Worm (Caenorhabditis elegans) whole organism, L3 larva: ENCODE results near the gene nyn-1.

Experiments
- R02D3.7 ChIP-seq: fragments of 150-350 bp; optimal IDR thresholded peaks from 2 replicates; lab custom pipeline; 2014; ENCODE audit warnings: missing biosample characterization, missing genetic modification characterization
- ZK546.5 ChIP-seq: sonication (generic microtip); optimal IDR thresholded peaks from 2 replicates; lab custom pipeline; 2017; ENCODE audit warnings: missing biosample characterization, missing genetic modification characterization
- aly-2 ChIP-seq: fragments of 150-350 bp; optimal IDR thresholded peaks from 2 replicates; lab custom pipeline; 2014; ENCODE audit warnings: missing biosample characterization, missing genetic modification characterization
- ceh-16 ChIP-seq: sonication (generic microtip); optimal IDR thresholded peaks from 2 replicates; lab custom pipeline; 2017; ENCODE audit warnings: missing biosample characterization, missing genetic modification characterization
- ceh-28 ChIP-seq: fragments of 150-350 bp; optimal IDR thresholded peaks from 2 replicates; lab custom pipeline; 2014; ENCODE audit warnings: missing biosample characterization, missing genetic modification reagents, missing genetic modification characterization
- ceh-82 ChIP-seq: fragments of 150-350 bp; optimal IDR thresholded peaks from 2 replicates; lab custom pipeline; 2014; ENCODE audit warnings: missing biosample characterization, missing genetic modification characterization
- egl-27 ChIP-seq: sonication (generic microtip); optimal IDR thresholded peaks from 4 replicates; lab custom pipeline; 2017; ENCODE audit warnings: missing biosample characterization, missing genetic modification reagents, missing genetic modification characterization
- egl-5 ChIP-seq: fragments of 150-350 bp; optimal IDR thresholded peaks from 2 replicates; lab custom pipeline; 2017; ENCODE audit warnings: missing biosample characterization, missing genetic modification reagents, missing genetic modification characterization, inconsistent platforms
- elt-1 ChIP-seq: fragments of 150-350 bp; optimal IDR thresholded peaks from 2 replicates; lab custom pipeline; 2014; ENCODE audit warnings: missing biosample characterization, missing genetic modification characterization
- elt-3 ChIP-seq, 3 experiments: fragments of 150-350 bp in 1 of 3; sonication (generic microtip) in 2 of 3; optimal IDR thresholded peaks; 2 replicates in 2 of 3; 4 replicates in 1 of 3; lab custom pipeline; 2014 to 2017; ENCODE audit warnings: missing biosample characterization in 3 of 3, missing genetic modification characterization in 3 of 3
- eor-1 ChIP-seq, 2 experiments: fragments of 150-350 bp; optimal IDR thresholded peaks; 2 replicates each; lab custom pipeline; 2014 to 2018; ENCODE audit warnings: missing biosample characterization in 2 of 2, missing genetic modification characterization in 2 of 2
- fkh-2 ChIP-seq: fragments of 150-350 bp; optimal IDR thresholded peaks from 2 replicates; lab custom pipeline; 2014; ENCODE audit warnings: missing biosample characterization, missing genetic modification reagents, missing genetic modification characterization
- fos-1 ChIP-seq: fragments of 150-350 bp; optimal IDR thresholded peaks from 2 replicates; lab custom pipeline; 2014; ENCODE audit warnings: missing biosample characterization, missing genetic modification characterization
- jun-1 ChIP-seq: fragments of 150-350 bp; optimal IDR thresholded peaks from 2 replicates; lab custom pipeline; 2014; ENCODE audit warnings: missing biosample characterization, missing genetic modification reagents, missing genetic modification characterization
- lin-39 ChIP-seq: fragments of 150-350 bp; optimal IDR thresholded peaks from 2 replicates; lab custom pipeline; 2018; ENCODE audit warnings: missing biosample characterization, missing genetic modification reagents, missing genetic modification characterization
- lsy-12 ChIP-seq: sonication (generic microtip); optimal IDR thresholded peaks from 2 replicates; lab custom pipeline; 2016; ENCODE audit warnings: mild to moderate bottlenecking, missing genetic modification characterization, missing compliant biosample characterization
- mdl-1 ChIP-seq: fragments of 150-350 bp; optimal IDR thresholded peaks from 2 replicates; lab custom pipeline; 2014; ENCODE audit warnings: missing biosample characterization, missing genetic modification characterization
- mml-1 ChIP-seq: fragments of 150-350 bp; sonication (generic microtip); optimal IDR thresholded peaks from 3 replicates; lab custom pipeline; 2014; ENCODE audit warnings: missing biosample characterization, missing genetic modification characterization
- nfya-1 ChIP-seq: sonication (generic microtip); optimal IDR thresholded peaks from 2 replicates; lab custom pipeline; 2017; ENCODE audit warnings: missing genetic modification characterization, mild to moderate bottlenecking, missing compliant biosample characterization, antibody characterized with exemption, moderate library complexity; ENCODE audit not compliant: insufficient read depth
- nhr-23 ChIP-seq: fragments of 150-350 bp; optimal IDR thresholded peaks from 2 replicates; lab custom pipeline; 2014; ENCODE audit warnings: missing biosample characterization, missing genetic modification reagents, missing genetic modification characterization
- nhr-25 ChIP-seq: sonication (generic microtip); optimal IDR thresholded peaks from 2 replicates; lab custom pipeline; 2017; ENCODE audit warnings: missing biosample characterization, missing genetic modification characterization
- nhr-28 ChIP-seq: fragments of 150-350 bp; optimal IDR thresholded peaks from 2 replicates; lab custom pipeline; 2014; ENCODE audit warnings: missing biosample characterization, missing genetic modification characterization
- nhr-43 ChIP-seq: sonication (generic microtip); optimal IDR thresholded peaks from 2 replicates; lab custom pipeline; 2016; ENCODE audit warnings: mild to moderate bottlenecking, missing genetic modification characterization, missing compliant biosample characterization; ENCODE audit not compliant: poor library complexity, severe bottlenecking
- nhr-67 ChIP-seq: fragments of 150-350 bp; optimal IDR thresholded peaks from 2 replicates; lab custom pipeline; 2014; ENCODE audit warnings: missing biosample characterization, missing genetic modification characterization
- nhr-76 ChIP-seq: fragments of 150-350 bp; sonication (generic microtip); optimal IDR thresholded peaks from 5 replicates; lab custom pipeline; 2014; ENCODE audit warnings: missing biosample characterization, missing genetic modification characterization
- nhr-77 ChIP-seq: fragments of 150-350 bp; optimal IDR thresholded peaks from 2 replicates; lab custom pipeline; 2014; ENCODE audit warnings: missing biosample characterization, missing genetic modification characterization
- pha-4 ChIP-seq: fragments of 150-350 bp; optimal IDR thresholded peaks from 2 replicates; lab custom pipeline; 2014; ENCODE audit warnings: missing biosample characterization, missing genetic modification reagents, missing genetic modification characterization
- skn-1 ChIP-seq: fragments of 150-350 bp; optimal IDR thresholded peaks from 2 replicates; lab custom pipeline; 2014; ENCODE audit warnings: missing biosample characterization, missing genetic modification characterization
- snpc-4 ChIP-seq: fragments of 150-350 bp; optimal IDR thresholded peaks from 2 replicates; lab custom pipeline; 2014; ENCODE audit warnings: missing biosample characterization, missing genetic modification characterization
- tbx-2 ChIP-seq: sonication (generic microtip); optimal IDR thresholded peaks from 2 replicates; lab custom pipeline; 2016; ENCODE audit warnings: mild to moderate bottlenecking, missing genetic modification characterization, missing compliant biosample characterization
- unc-39 ChIP-seq: sonication (generic microtip); optimal IDR thresholded peaks from 4 replicates; lab custom pipeline; 2017; ENCODE audit warnings: missing biosample characterization, missing genetic modification characterization
- unc-62 ChIP-seq: fragments of 150-350 bp; sonication (generic microtip); optimal IDR thresholded peaks from 4 replicates; lab custom pipeline; 2014; ENCODE audit warnings: missing biosample characterization, missing genetic modification reagents, missing genetic modification characterization
- ztf-4 ChIP-seq: fragments of 150-350 bp; optimal IDR thresholded peaks from 2 replicates; lab custom pipeline; 2014; ENCODE audit warnings: missing biosample characterization, missing genetic modification characterization

Gene nyn-1

DNA sequence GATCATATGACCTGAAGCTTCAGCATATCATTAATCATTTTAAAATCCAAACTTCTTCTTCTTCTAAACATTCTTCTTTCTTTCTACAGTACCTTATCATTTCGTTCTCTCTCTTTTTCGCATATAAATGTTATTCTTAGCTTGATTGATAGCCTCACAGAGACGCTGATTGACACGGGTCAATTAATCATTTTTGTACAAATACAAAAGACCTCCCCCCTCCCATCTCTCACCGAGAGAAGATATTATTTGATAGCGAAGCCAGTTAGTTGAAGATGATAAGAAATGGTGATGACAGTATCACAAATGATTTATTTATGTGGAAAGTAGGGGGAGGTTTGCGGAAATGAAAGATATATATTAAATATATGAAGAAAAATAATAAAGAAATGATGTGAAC is 4.1 kb downstream of the nyn-1 start:
- TF ChIP-seq lin-39 (tag; lab: Kevin White, UChicago), result peak; percentile 19
- peak; percentile 38 to 95 (median 85) for TF ChIP-seq elt-3 (tag; optimal IDR thresholded peaks at IDR 0.05; lab: Kevin White, UChicago)
- TF ChIP-seq fos-1, result no peak
- peak; percentile 86 for TF ChIP-seq nhr-43 (tag; lab: Kevin White, UChicago)
- TF ChIP-seq ceh-28, result peak; percentile 13
- TF ChIP-seq nfya-1 (tag; lab: Kevin White, UChicago), result peak; percentile 40
- TF ChIP-seq nhr-23 (tag; lab: Kevin White, UChicago), result peak; percentile 93
- peak; percentile 79 for TF ChIP-seq nhr-25 (tag; lab: Kevin White, UChicago)
- peak; percentile 94 for TF ChIP-seq unc-62 (GFP tag; lab: Kevin White, UChicago)
- no peak for TF ChIP-seq aly-2

DNA sequence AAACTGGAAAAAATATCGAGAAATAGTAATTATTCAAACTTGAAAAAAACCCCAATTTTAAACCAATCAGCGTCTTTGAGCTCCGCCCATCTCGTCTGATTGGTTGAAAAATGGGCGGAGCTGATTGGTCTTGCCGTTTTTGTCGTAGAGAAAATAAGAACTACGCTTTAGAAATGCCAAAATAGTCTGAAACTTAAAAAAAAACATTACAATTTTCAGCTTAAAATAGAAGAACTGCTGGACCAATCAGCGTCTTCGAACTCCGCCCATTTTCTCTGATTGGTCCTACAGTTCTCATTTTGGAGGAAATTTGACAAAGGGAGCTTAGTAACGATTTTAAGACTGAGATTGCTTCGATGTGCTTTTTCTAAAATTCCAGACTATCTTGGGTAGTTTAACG is 7.3 kb downstream of the nyn-1 start:
- TF ChIP-seq nhr-67 (tag; lab: Kevin White, UChicago), result no peak
- no peak for TF ChIP-seq unc-39 (tag; lab: Kevin White, UChicago)
- no peak for TF ChIP-seq skn-1 (tag; lab: Kevin White, UChicago)
- TF ChIP-seq R02D3.7 (tag; lab: Kevin White, UChicago), result no peak
- TF ChIP-seq nfya-1 (tag; lab: Kevin White, UChicago), result peak; percentile 93
- no peak for TF ChIP-seq ceh-82

- TF ChIP-seq mml-1 (tag; lab: Kevin White, UChicago) (no peak), aly-2 (no peak), nhr-25 (tag; lab: Kevin White, UChicago) (no peak), ceh-16 (tag; lab: Kevin White, UChicago) (no peak), elt-3 (tag; optimal IDR thresholded peaks at IDR 0.05; lab: Kevin White, UChicago) (no peak), egl-5 (tag; lab: Kevin White, UChicago) (no peak), snpc-4 (tag; lab: Kevin White, UChicago) (no peak), R02D3.7 (tag; lab: Kevin White, UChicago) (no peak), lsy-12 (tag; lab: Kevin White, UChicago) (no peak), elt-1 (tag; lab: Kevin White, UChicago) (no peak), egl-27 (tag; lab: Kevin White, UChicago) (no peak), pha-4 (no peak)
- TF ChIP-seq, all 47 proteins: peak for 0
These were observed 8.2 kb downstream of the nyn-1 start, which contains the start of gene srlf-26 for ce11 chrIV:13678649-13679048. Gene srlf-26 (plus strand): TSS chrIV:13678949.

DNA sequence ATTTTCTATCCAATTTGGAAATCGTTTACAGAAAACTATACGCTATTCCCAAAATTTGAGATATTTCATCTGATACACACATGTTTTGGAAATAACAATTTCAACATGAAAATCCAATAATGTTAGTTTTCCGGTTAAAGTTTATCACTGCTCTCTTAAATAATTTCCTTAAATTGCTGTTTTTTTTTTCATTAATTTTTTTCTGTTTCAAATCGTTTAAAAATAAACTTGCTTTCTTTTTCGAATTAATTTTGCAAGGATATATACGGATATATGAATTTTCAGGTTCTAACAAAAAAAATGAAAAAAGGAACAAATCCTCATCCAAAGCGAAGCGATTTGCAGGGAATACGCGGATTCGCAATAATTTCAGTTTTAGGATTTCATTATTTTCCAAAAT is 13.3 kb downstream of the nyn-1 start, which contains the start of gene oac-48:
TSS of gene oac-48 (plus strand) at position 301 of the 400 bp plus-strand sequence.
- TF ChIP-seq ceh-16 (tag; lab: Kevin White, UChicago), result no peak

- no peak for TF ChIP-seq ceh-82
- no peak for TF ChIP-seq unc-39 (tag; lab: Kevin White, UChicago)
- no peak for TF ChIP-seq nhr-76 (tag; lab: Kevin White, UChicago)
- TF ChIP-seq nhr-25 (tag; lab: Kevin White, UChicago), result no peak
- TF ChIP-seq nhr-77 (tag; lab: Kevin White, UChicago), result no peak
- no peak for TF ChIP-seq tbx-2 (tag; lab: Kevin White, UChicago)
- no peak for TF ChIP-seq nhr-28
- TF ChIP-seq pha-4, result no peak
- no peak for TF ChIP-seq jun-1 (tag; lab: Kevin White, UChicago)
- TF ChIP-seq ZK546.5 (tag; lab: Kevin White, UChicago), result no peak
- no peak for TF ChIP-seq ztf-4 (tag; lab: Kevin White, UChicago)
- TF ChIP-seq ceh-28, result no peak
- no peak for TF ChIP-seq fkh-2 (tag; lab: Kevin White, UChicago)
- TF ChIP-seq elt-3 (tag; optimal IDR thresholded peaks at IDR 0.05; lab: Kevin White, UChicago), result no peak
- no peak for TF ChIP-seq nhr-67 (tag; lab: Kevin White, UChicago)
- no peak for TF ChIP-seq eor-1 (tag; optimal IDR thresholded peaks at IDR 0.05; lab: Kevin White, UChicago)
- TF ChIP-seq mdl-1 (tag; lab: Kevin White, UChicago), result no peak
These were observed 19.9 kb downstream of the nyn-1 start, which contains the start of gene fbxa-215 for ce11 chrIV:13666849-13667430. Gene fbxa-215 (minus strand): TSS chrIV:13666909.
